Worm (Caenorhabditis elegans) whole organism, midembryonic: ENCODE measurements around the gene pnc-1.

Experiments used
- T22C8.4 ChIP-seq: fragments of 200-800 bp; sonication (Bioruptor generic); IDR thresholded peaks from 2 replicates; pipeline ENCODE4 v1.3.6; 2022; ENCODE audit warnings: missing genetic modification characterization, missing compliant biosample characterization
- cog-1 ChIP-seq: sonication (generic microtip); optimal IDR thresholded peaks from 2 replicates; lab custom pipeline; 2016; ENCODE audit warnings: missing genetic modification characterization, missing compliant biosample characterization
- flt-1 ChIP-seq: fragments of 200-800 bp; sonication (Bioruptor generic); IDR thresholded peaks from 2 replicates; pipeline ENCODE4 v1.3.6; 2022; ENCODE audit warnings: missing genetic modification characterization, missing compliant biosample characterization
- klf-2 ChIP-seq: fragments of 200-800 bp; sonication (Bioruptor generic); conservative IDR thresholded peaks from 2 replicates; pipeline ENCODE4 v1.3.6; 2022; ENCODE audit warnings: missing genetic modification reagents, missing genetic modification characterization, missing compliant biosample characterization
- med-1 ChIP-seq: sonication (generic microtip); optimal IDR thresholded peaks from 2 replicates; lab custom pipeline; 2017; ENCODE audit warnings: missing genetic modification characterization, mild to moderate bottlenecking, missing compliant biosample characterization, antibody characterized with exemption, missing genetic modification reagents; ENCODE audit not compliant: insufficient read depth
- ref-1 ChIP-seq: fragments of 200-800 bp; sonication (Bioruptor generic); conservative IDR thresholded peaks from 2 replicates; pipeline ENCODE4 v1.3.6; 2022; ENCODE audit warnings: missing genetic modification reagents, missing genetic modification characterization, missing compliant biosample characterization
- tab-1 ChIP-seq: fragments of 200-800 bp; sonication (Bioruptor generic); IDR thresholded peaks from 2 replicates; pipeline ENCODE4 v1.3.6; 2022; ENCODE audit warnings: missing genetic modification characterization, missing compliant biosample characterization
- ztf-23 ChIP-seq: fragments of 200-800 bp; sonication (Bioruptor generic); IDR thresholded peaks from 2 replicates; pipeline ENCODE4 v1.3.6; 2022; ENCODE audit warnings: missing genetic modification reagents, missing genetic modification characterization, missing compliant biosample characterization
- ztf-29 ChIP-seq: fragments of 200-800 bp; sonication (Bioruptor generic); IDR thresholded peaks from 2 replicates; pipeline ENCODE4 v1.3.6; 2022; ENCODE audit warnings: missing genetic modification reagents, missing genetic modification characterization, missing compliant biosample characterization

The pnc-1 gene

ce11 chrIV:237350-237749 lies 53.1 kb downstream of the pnc-1 start, which contains the start of gene ints-13:
Gene ints-13 (minus strand): TSS chrIV:237450.
- no peak for TF ChIP-seq ztf-23 (GFP tag; lab: Robert Waterston, UW)
- TF ChIP-seq ref-1 (GFP tag; lab: Robert Waterston, UW): no peak
- TF ChIP-seq med-1 (GFP tag; lab: Kevin White, UChicago): no peak
- TF ChIP-seq tab-1 (GFP tag; lab: Robert Waterston, UW): no peak
- TF ChIP-seq klf-2 (GFP tag; lab: Robert Waterston, UW): no peak
- no peak for TF ChIP-seq ztf-29 (GFP tag; lab: Robert Waterston, UW)
- TF ChIP-seq cog-1 (tag; lab: Kevin White, UChicago): no peak
- TF ChIP-seq flt-1 (GFP tag; lab: Robert Waterston, UW): no peak
- no peak for TF ChIP-seq T22C8.4

- no peak for TF ChIP-seq tab-1 (GFP tag; lab: Robert Waterston, UW)
Observed at ce11 chrIV:240257-240754, 56.0 kb downstream of the pnc-1 start, which contains the start of the genes fnta-1 and cogc-8. Gene fnta-1 (minus strand): TSS chrIV:240307. Gene cogc-8 (plus strand): TSS chrIV:240451.
